Worm (Caenorhabditis elegans) whole organism, L4 larva: ENCODE results near the gene coq-3.

Experiments used
- ZK337.2 ChIP-seq: fragments of 200-800 bp; sonication (Bioruptor generic); IDR thresholded peaks from 2 replicates; pipeline ENCODE4 v1.3.6; 2022; ENCODE audit warnings: missing genetic modification reagents, missing genetic modification characterization, missing compliant biosample characterization
- gei-8 ChIP-seq: fragments of 200-800 bp; sonication (Bioruptor generic); optimal IDR thresholded peaks from 2 replicates; lab custom pipeline; 2018; ENCODE audit warnings: mild to moderate bottlenecking, missing genetic modification characterization, missing compliant biosample characterization
- nhr-25 ChIP-seq: sonication (generic microtip); optimal IDR thresholded peaks from 2 replicates; lab custom pipeline; 2017; ENCODE audit warnings: missing genetic modification characterization, mild to moderate bottlenecking, missing compliant biosample characterization, antibody characterized with exemption, moderate library complexity, borderline replicate concordance; ENCODE audit not compliant: insufficient read depth
- nhr-48 ChIP-seq: sonication (generic microtip); optimal IDR thresholded peaks from 2 replicates; lab custom pipeline; 2016; ENCODE audit warnings: mild to moderate bottlenecking, missing genetic modification characterization, missing compliant biosample characterization
- pqm-1 ChIP-seq: sonication (generic microtip); optimal IDR thresholded peaks from 2 replicates; lab custom pipeline; 2017; ENCODE audit warnings: missing biosample characterization, missing genetic modification characterization
- unc-62 ChIP-seq, 3 experiments: fragments of 150-350 bp in 1 of 3; sonication (generic microtip); optimal IDR thresholded peaks in 2 of 3; peaks in 1 of 3; 1 replicate in 1 of 3; 2 replicates in 2 of 3; lab custom pipeline; 2014 to 2017; ENCODE audit warnings: missing biosample characterization in 3 of 3, missing genetic modification characterization in 3 of 3, missing genetic modification reagents in 3 of 3, missing genotype in 1 of 3

DNA sequence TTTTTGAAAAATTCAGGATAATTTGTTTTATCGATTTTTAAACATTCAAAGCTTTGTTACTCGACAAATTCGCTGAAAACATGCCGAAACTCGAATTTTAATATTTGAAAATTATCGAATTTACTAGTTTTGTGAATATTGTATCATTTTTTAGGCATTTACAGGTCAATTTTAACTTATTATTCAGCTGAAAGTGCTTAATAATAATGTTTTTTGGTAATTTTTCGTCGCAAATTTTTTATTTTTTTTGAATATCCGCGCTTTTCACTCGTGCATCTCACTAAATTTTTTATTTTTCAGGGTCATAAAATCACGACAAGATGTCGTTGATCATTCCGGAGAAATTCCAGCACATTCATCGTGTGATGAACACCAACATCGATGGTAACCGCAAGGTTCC is 29.3 kb upstream of the coq-3 start, which contains the start of gene rps-18:
- no peak for TF ChIP-seq gei-8
- no peak for TF ChIP-seq ZK337.2 (GFP tag; lab: Robert Waterston, UW)
- no peak for TF ChIP-seq nhr-25 (tag; lab: Kevin White, UChicago)
- TF ChIP-seq pqm-1 (tag; lab: Kevin White, UChicago) = no peak
- no peak for TF ChIP-seq nhr-48 (tag; lab: Kevin White, UChicago)
- no peak for TF ChIP-seq unc-62 (GFP tag; optimal IDR thresholded peaks at IDR 0.05 in 1 of 2; lab: Kevin White, UChicago)
- TF ChIP-seq unc-62 (tag; optimal IDR thresholded peaks at IDR 0.05; lab: Kevin White, UChicago) = no peak
